Fruit fly (Drosophila melanogaster) whole organism, wandering third instar larva: Measurements from ENCODE around the gene Rbp9.

Experiments
- Abd-B ChIP-seq: fragments of >200 bp; optimal IDR thresholded peaks from 2 replicates; lab custom pipeline; 2017; ENCODE audit warnings: missing biosample characterization, missing genetic modification characterization
- CG32264 ChIP-seq: fragments of 200-800 bp; sonication (Bioruptor generic); optimal IDR thresholded peaks from 2 replicates; lab custom pipeline; 2016; ENCODE audit warnings: missing biosample characterization, missing genetic modification characterization
- CG9705 ChIP-seq: fragments of 200-800 bp; sonication (Bioruptor generic); optimal IDR thresholded peaks from 2 replicates; lab custom pipeline; 2018; ENCODE audit warnings: missing biosample characterization, mild to moderate bottlenecking, missing genetic modification characterization
- CrebA ChIP-seq: fragments of 200-800 bp; sonication (Bioruptor generic); optimal IDR thresholded peaks from 2 replicates; lab custom pipeline; 2016; ENCODE audit warnings: missing biosample characterization, mild to moderate bottlenecking, missing genetic modification characterization, borderline replicate concordance
- Dfd ChIP-seq: fragments of >200 bp; optimal IDR thresholded peaks from 2 replicates; lab custom pipeline; 2017; ENCODE audit warnings: missing biosample characterization, missing genetic modification characterization
- Dif ChIP-seq: fragments of 200-275, 200-300 bp; sonication (Bioruptor generic); optimal IDR thresholded peaks from 2 replicates; lab custom pipeline; 2018; ENCODE audit warnings: missing biosample characterization, missing genetic modification characterization; ENCODE audit not compliant: partially characterized antibody
- GATAd ChIP-seq: sonication (Bioruptor generic); optimal IDR thresholded peaks from 2 replicates; lab custom pipeline; 2016; ENCODE audit warnings: missing biosample characterization, missing genetic modification characterization
- HLH106 ChIP-seq: fragments of 200-800 bp; optimal IDR thresholded peaks from 3 replicates; lab custom pipeline; 2019; ENCODE audit warnings: missing biosample characterization, mild to moderate bottlenecking, missing genetic modification characterization, moderate library complexity
- Hnf4 ChIP-seq: fragments of 200-800 bp; sonication (Bioruptor generic); optimal IDR thresholded peaks from 2 replicates; lab custom pipeline; 2016; ENCODE audit warnings: missing biosample characterization, mild to moderate bottlenecking, missing genetic modification characterization
- Hr78 ChIP-seq: fragments of >200 bp; optimal IDR thresholded peaks from 2 replicates; lab custom pipeline; 2017; ENCODE audit warnings: missing biosample characterization, missing genetic modification characterization
- Hr83 ChIP-seq: fragments of 200-300 bp; sonication (Bioruptor generic); optimal IDR thresholded peaks from 2 replicates; lab custom pipeline; 2016; ENCODE audit warnings: missing biosample characterization, mild to moderate bottlenecking, missing genetic modification characterization, moderate library complexity; ENCODE audit not compliant: poor library complexity, severe bottlenecking
- Jra ChIP-seq: sonication (Bioruptor generic); optimal IDR thresholded peaks from 2 replicates; lab custom pipeline; 2016; ENCODE audit warnings: missing biosample characterization, missing genetic modification characterization
- Mio ChIP-seq: sonication (Bioruptor generic); optimal IDR thresholded peaks from 2 replicates; lab custom pipeline; 2016; ENCODE audit warnings: missing biosample characterization, missing genetic modification characterization
- Myc ChIP-seq: fragments of >200 bp; optimal IDR thresholded peaks from 2 replicates; lab custom pipeline; 2017
- N ChIP-seq: fragments of >200 bp; optimal IDR thresholded peaks from 2 replicates; lab custom pipeline; 2018; ENCODE audit warnings: missing biosample characterization, missing external identifiers, missing genetic modification characterization
- OdsH ChIP-seq: fragments of 200-800 bp; sonication (Bioruptor generic); optimal IDR thresholded peaks from 2 replicates; lab custom pipeline; 2016; ENCODE audit warnings: missing biosample characterization, mild to moderate bottlenecking, missing genetic modification characterization
- Rel ChIP-seq, 2 experiments: fragments of 200-800 bp; sonication (Bioruptor generic) in 1 of 2; optimal IDR thresholded peaks; 2 replicates in 1 of 2; 3 replicates in 1 of 2; lab custom pipeline; 2016 to 2019; ENCODE audit warnings: mild to moderate bottlenecking in 2 of 2, missing biosample characterization in 2 of 2, missing genetic modification characterization in 2 of 2, moderate library complexity in 1 of 2
- Sp1 ChIP-seq: fragments of 200-800 bp; sonication (Bioruptor generic); optimal IDR thresholded peaks from 3 replicates; lab custom pipeline; 2019; ENCODE audit warnings: missing biosample characterization, mild to moderate bottlenecking, missing genetic modification characterization, moderate library complexity
- Vsx2 ChIP-seq: fragments of 200-300, 225-300 bp; sonication (Bioruptor generic); optimal IDR thresholded peaks from 2 replicates; lab custom pipeline; 2018; ENCODE audit warnings: missing biosample characterization, missing genetic modification characterization; ENCODE audit not compliant: partially characterized antibody
- br ChIP-seq: fragments of 200-800 bp; sonication (Bioruptor generic); optimal IDR thresholded peaks from 2 replicates; lab custom pipeline; 2016; ENCODE audit warnings: missing biosample characterization, missing genetic modification characterization
- brk ChIP-seq: fragments of 200-800 bp; sonication (Bioruptor generic); optimal IDR thresholded peaks from 2 replicates; lab custom pipeline; 2016; ENCODE audit warnings: missing biosample characterization, mild to moderate bottlenecking, missing genetic modification characterization
- dl ChIP-seq, 2 experiments: fragments of 175-275, 200-275 bp in 1 of 2; fragments of 200-275 bp in 1 of 2; sonication (Bioruptor generic); optimal IDR thresholded peaks; lab custom pipeline; 2018; ENCODE audit warnings: mild to moderate bottlenecking in 2 of 2, missing biosample characterization in 2 of 2, missing genetic modification characterization in 2 of 2, moderate library complexity in 2 of 2; ENCODE audit not compliant: partially characterized antibody in 2 of 2, insufficient read depth in 1 of 2
- dmrt93B ChIP-seq: fragments of 200-800 bp; sonication (Bioruptor generic); optimal IDR thresholded peaks from 2 replicates; lab custom pipeline; 2018; ENCODE audit warnings: missing biosample characterization, mild to moderate bottlenecking, missing genetic modification characterization
- dsf ChIP-seq: sonication (Bioruptor generic); optimal IDR thresholded peaks from 2 replicates; lab custom pipeline; 2016; ENCODE audit warnings: missing biosample characterization, missing genetic modification characterization, borderline replicate concordance
- ey ChIP-seq: fragments of 200-800 bp; sonication (Bioruptor generic); optimal IDR thresholded peaks from 2 replicates; lab custom pipeline; 2016; ENCODE audit warnings: missing biosample characterization, missing genetic modification characterization
- foxo ChIP-seq, 2 experiments: fragments of 200-800 bp; sonication (Bioruptor generic); optimal IDR thresholded peaks; 2 replicates in 1 of 2; 3 replicates in 1 of 2; lab custom pipeline; 2016 to 2017; ENCODE audit warnings: missing biosample characterization in 2 of 2, missing genetic modification characterization in 2 of 2
- fru ChIP-seq: fragments of 200-800 bp; sonication (Bioruptor generic); optimal IDR thresholded peaks from 3 replicates; lab custom pipeline; 2016; ENCODE audit warnings: missing biosample characterization, mild to moderate bottlenecking, missing genetic modification characterization
- h ChIP-seq: fragments of 200-800 bp; sonication (Bioruptor generic); optimal IDR thresholded peaks from 3 replicates; lab custom pipeline; 2016; ENCODE audit warnings: missing biosample characterization, mild to moderate bottlenecking, missing genetic modification characterization
- jim ChIP-seq: fragments of 175-275, 200-325 bp; sonication (Bioruptor generic); optimal IDR thresholded peaks from 2 replicates; lab custom pipeline; 2016; ENCODE audit warnings: missing biosample characterization, mild to moderate bottlenecking, missing genetic modification characterization
- lola ChIP-seq: fragments of >200 bp; optimal IDR thresholded peaks from 2 replicates; lab custom pipeline; 2017; ENCODE audit warnings: missing biosample characterization, missing genetic modification characterization
- psq ChIP-seq: fragments of 200-800 bp; sonication (Bioruptor generic); optimal IDR thresholded peaks from 3 replicates; lab custom pipeline; 2017; ENCODE audit warnings: missing biosample characterization, mild to moderate bottlenecking, missing genetic modification characterization, moderate library complexity
- rgr ChIP-seq: fragments of 200-800 bp; sonication (Bioruptor generic); optimal IDR thresholded peaks from 3 replicates; lab custom pipeline; 2016; ENCODE audit warnings: missing biosample characterization, mild to moderate bottlenecking, missing genetic modification characterization
- sage ChIP-seq: fragments of 200-800 bp; sonication (Bioruptor generic); optimal IDR thresholded peaks from 2 replicates; lab custom pipeline; 2016; ENCODE audit warnings: missing biosample characterization, mild to moderate bottlenecking, missing genetic modification characterization
- sv ChIP-seq: fragments of 200-800 bp; sonication (Bioruptor generic); optimal IDR thresholded peaks from 3 replicates; lab custom pipeline; 2016; ENCODE audit warnings: missing biosample characterization, missing genetic modification characterization
- tai ChIP-seq: sonication (Bioruptor generic); optimal IDR thresholded peaks from 2 replicates; lab custom pipeline; 2016; ENCODE audit warnings: missing biosample characterization, missing genetic modification characterization
- usp ChIP-seq: fragments of >200 bp; optimal IDR thresholded peaks from 2 replicates; lab custom pipeline; 2017; ENCODE audit warnings: missing biosample characterization, missing genetic modification characterization
- woc ChIP-seq: sonication (Bioruptor generic); optimal IDR thresholded peaks from 2 replicates; lab custom pipeline; 2016; ENCODE audit warnings: missing biosample characterization, mild to moderate bottlenecking, missing genetic modification characterization

The Rbp9 gene

dm6 chr2L:2979091-2979490 is 24.5 kb downstream of the Rbp9 start, which contains the start of gene CG9643:
CG9643 (minus strand) TSS chr2L:2979288.
- peak; percentile 84 for TF ChIP-seq Myc
- no peak for TF ChIP-seq Abd-B (GFP tag; lab: Kevin White, UChicago)
- TF ChIP-seq Hr78 (GFP tag; lab: Kevin White, UChicago): no peak
- TF ChIP-seq woc (GFP tag; lab: Kevin White, UChicago): no peak
- no peak for TF ChIP-seq Rel (GFP tag; optimal IDR thresholded peaks at IDR 0.05; lab: Kevin White, UChicago)
- peak; percentile 100 for TF ChIP-seq Rel (tag; optimal IDR thresholded peaks at IDR 0.05; lab: Kevin White, UChicago)

DNA sequence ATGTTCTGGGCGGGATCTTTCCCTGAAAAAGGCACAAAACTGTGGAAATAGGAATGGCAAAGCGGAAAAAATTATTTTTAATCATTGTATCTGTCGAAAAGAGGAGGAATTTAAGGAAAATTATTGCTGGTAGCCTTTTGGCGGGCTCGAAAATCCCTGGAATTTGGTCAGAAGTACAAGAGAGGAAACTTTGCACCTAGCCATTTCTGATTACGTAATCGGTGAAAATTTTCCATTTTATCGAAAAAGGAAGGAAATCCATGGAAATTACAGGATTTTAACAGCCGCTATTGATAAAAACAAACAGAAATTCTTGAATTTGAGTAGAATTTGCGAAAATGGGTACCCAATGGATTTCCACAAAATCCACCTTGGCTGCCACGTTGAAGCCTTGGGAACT is 32.2 kb downstream of the Rbp9 start:
- TF ChIP-seq jim (GFP tag; lab: Kevin White, UChicago) (no peak), Hnf4 (GFP tag; lab: Kevin White, UChicago) (no peak), fru (GFP tag; lab: Kevin White, UChicago) (no peak), Myc (no peak), sage (GFP tag; lab: Kevin White, UChicago) (no peak), Mio (GFP tag; lab: Kevin White, UChicago) (no peak), tai (GFP tag; lab: Kevin White, UChicago) (no peak), CrebA (GFP tag; lab: Kevin White, UChicago) (no peak), sv (GFP tag; lab: Kevin White, UChicago) (no peak), ey (GFP tag; lab: Kevin White, UChicago) (no peak), CG32264 (GFP tag; lab: Kevin White, UChicago) (no peak), foxo (GFP tag; optimal IDR thresholded peaks at IDR 0.05; lab: Kevin White, UChicago) (no peak), h (GFP tag; lab: Kevin White, UChicago) (no peak), psq (GFP tag; lab: Kevin White, UChicago) (no peak), dsf (GFP tag; lab: Kevin White, UChicago) (no peak), CG9705 (GFP tag; lab: Kevin White, UChicago) (no peak)

DNA sequence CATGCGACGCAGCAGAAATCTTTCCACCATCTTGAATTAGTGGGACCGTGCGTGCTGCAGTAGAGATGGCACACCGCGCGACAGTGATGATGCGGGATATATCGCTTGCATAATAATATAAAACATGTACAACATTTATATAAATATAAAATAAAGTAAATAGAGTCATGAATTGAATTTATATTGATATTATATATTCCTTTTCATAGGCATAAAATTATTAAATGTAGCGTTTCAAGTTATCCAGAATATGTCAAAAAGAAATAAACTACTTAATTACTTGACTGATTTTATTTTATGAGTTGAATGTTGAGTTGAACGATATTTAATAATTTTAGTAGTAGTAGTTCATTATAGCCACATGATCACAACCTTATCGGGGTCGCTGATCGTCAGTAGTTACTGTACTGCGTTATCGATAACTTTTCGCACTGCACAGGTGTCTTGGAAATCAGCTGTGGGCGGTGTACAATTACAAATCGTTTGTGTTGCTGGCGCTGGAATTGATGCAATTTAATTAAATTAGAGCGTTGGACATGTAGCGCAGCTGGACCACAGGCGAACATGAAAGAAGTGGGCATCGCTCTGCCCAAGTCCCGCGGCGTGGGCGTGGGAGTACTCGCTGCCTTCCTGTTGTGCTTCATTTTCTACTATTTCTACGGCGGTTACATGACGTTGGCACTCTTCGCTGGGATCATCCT is 33.3 kb downstream of the Rbp9 start, which contains the start of the genes Chd1 and Bem46:
Gene Chd1 (minus strand): TSS at position 43 of the 701 bp plus-strand sequence.
Gene Bem46 (plus strand): TSS at position 436 of the 701 bp plus-strand sequence.
- TF ChIP-seq CrebA (GFP tag; lab: Kevin White, UChicago): no peak
- TF ChIP-seq lola (GFP tag; lab: Kevin White, UChicago): no peak
- TF ChIP-seq Dfd (GFP tag; lab: Kevin White, UChicago): no peak
- TF ChIP-seq N (GFP tag; lab: Kevin White, UChicago): no peak
- no peak for TF ChIP-seq dmrt93B (GFP tag; lab: Kevin White, UChicago)
- peak; percentile 72 for TF ChIP-seq ey (GFP tag; lab: Kevin White, UChicago)
- TF ChIP-seq sv (GFP tag; lab: Kevin White, UChicago): peak; percentile 80
- TF ChIP-seq Mio (GFP tag; lab: Kevin White, UChicago): no peak
- no peak for TF ChIP-seq Abd-B (GFP tag; lab: Kevin White, UChicago)
- TF ChIP-seq jim (GFP tag; lab: Kevin White, UChicago): no peak
- TF ChIP-seq Myc: peak; percentile 73
- peak; percentile 56 for TF ChIP-seq GATAd
- peak; percentile 84 for TF ChIP-seq Sp1 (GFP tag; lab: Kevin White, UChicago)
- no peak for TF ChIP-seq br (GFP tag; lab: Kevin White, UChicago)
- no peak for TF ChIP-seq woc (GFP tag; lab: Kevin White, UChicago)
- peak; percentile 34 for TF ChIP-seq Hr83 (GFP tag; lab: Kevin White, UChicago)
- no peak for TF ChIP-seq h (GFP tag; lab: Kevin White, UChicago)
- TF ChIP-seq Hnf4 (GFP tag; lab: Kevin White, UChicago): no peak
- peak; percentile 84 for TF ChIP-seq rgr
- no peak for TF ChIP-seq Dif (GFP tag; lab: Kevin White, UChicago)
- no peak for TF ChIP-seq Vsx2 (GFP tag; lab: Kevin White, UChicago)
- TF ChIP-seq dsf (GFP tag; lab: Kevin White, UChicago): no peak
- no peak for TF ChIP-seq sage (GFP tag; lab: Kevin White, UChicago)
- peak; percentile 84 for TF ChIP-seq psq (GFP tag; lab: Kevin White, UChicago)
- peak in 1 of 2 experiments; percentile 91 for TF ChIP-seq foxo (GFP tag; optimal IDR thresholded peaks at IDR 0.05; lab: Kevin White, UChicago)
- no peak for TF ChIP-seq tai (GFP tag; lab: Kevin White, UChicago)
- no peak for TF ChIP-seq dl (GFP tag; optimal IDR thresholded peaks at IDR 0.05; lab: Kevin White, UChicago; ENCODE audit: insufficient read depth in 1 of 2, partially characterized antibody in 2 of 2)
- peak; percentile 80 for TF ChIP-seq OdsH
- TF ChIP-seq HLH106 (tag; lab: Kevin White, UChicago): peak; percentile 92
- peak; percentile 79 for TF ChIP-seq CG9705 (GFP tag; lab: Kevin White, UChicago)
- TF ChIP-seq CG32264 (GFP tag; lab: Kevin White, UChicago): no peak
- TF ChIP-seq usp (GFP tag; lab: Kevin White, UChicago): no peak
- TF ChIP-seq brk: no peak
- no peak for TF ChIP-seq Rel (GFP tag; optimal IDR thresholded peaks at IDR 0.05; lab: Kevin White, UChicago)
- TF ChIP-seq Rel (tag; optimal IDR thresholded peaks at IDR 0.05; lab: Kevin White, UChicago): peak; percentile 41
- no peak for TF ChIP-seq Jra (GFP tag; lab: Kevin White, UChicago)
- TF ChIP-seq fru (GFP tag; lab: Kevin White, UChicago): no peak
